Worm (Caenorhabditis elegans): ENCODE data around the gene dct-16.

The dct-16 gene

DNA sequence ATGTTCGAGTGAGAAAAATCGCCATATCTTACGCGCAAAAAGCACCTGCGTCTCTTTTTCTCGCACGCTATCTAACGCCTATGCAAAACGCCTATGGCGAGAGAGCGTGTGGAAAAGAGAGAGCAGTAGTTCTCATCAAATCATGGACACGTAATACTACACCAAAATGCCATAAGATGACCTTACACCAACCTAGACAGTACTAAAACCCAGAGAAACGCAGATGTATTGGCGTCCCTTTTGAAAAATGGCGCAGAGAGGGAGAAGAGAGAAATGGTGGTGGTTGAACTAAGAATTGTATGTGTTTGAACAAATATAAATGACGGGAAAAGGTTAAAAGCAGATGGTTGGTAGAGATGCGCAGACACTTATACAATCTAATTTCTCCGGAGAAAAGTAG, 40.2 kb upstream of the dct-16 start, which contains the start of gene Y38H6C.16 (continued):
- TF ChIP-seq unc-62 (GFP tag; optimal IDR thresholded peaks at IDR 0.05) (no peak), egl-13 (tag; optimal IDR thresholded peaks at IDR 0.05) (no peak), ets-5 (GFP tag; IDR thresholded peaks at IDR 0.05) (no peak), ztf-4 (tag; optimal IDR thresholded peaks at IDR 0.05) (no peak), mep-1 (tag; optimal IDR thresholded peaks at IDR 0.05) (peak; percentile 25), blmp-1 (tag; optimal IDR thresholded peaks at IDR 0.05) (peak; percentile 67), nhr-77 (tag; optimal IDR thresholded peaks at IDR 0.05) (no peak), tbx-2 (tag; optimal IDR thresholded peaks at IDR 0.05) (no peak), grh-1 (GFP tag; IDR thresholded peaks at IDR 0.05) (no peak), lin-39 (tag; optimal IDR thresholded peaks at IDR 0.05) (no peak), hlh-4 (tag; optimal IDR thresholded peaks at IDR 0.05) (no peak), unc-86 (tag; optimal IDR thresholded peaks at IDR 0.05) (no peak), nhr-11 (tag; optimal IDR thresholded peaks at IDR 0.05) (no peak), lin-14 (GFP tag; optimal IDR thresholded peaks at IDR 0.05) (no peak), alr-1 (tag; optimal IDR thresholded peaks at IDR 0.05; ENCODE audit: borderline replicate concordance) (no peak), swsn-7 (tag; optimal IDR thresholded peaks at IDR 0.05) (no peak), unc-30 (tag; optimal IDR thresholded peaks at IDR 0.05) (no peak), dpl-1 (GFP tag; optimal IDR thresholded peaks at IDR 0.05) (peak in 1 of 3 experiments; percentile 25), nhr-237 (tag; optimal IDR thresholded peaks at IDR 0.05) (no peak), nhr-85 (tag) (peak; percentile 73), aly-2 (tag; optimal IDR thresholded peaks at IDR 0.05) (no peak), ceh-63 (GFP tag; optimal IDR thresholded peaks at IDR 0.05) (no peak), C16A3.4 (tag; optimal IDR thresholded peaks at IDR 0.05) (no peak), C34B4.2 (tag; optimal IDR thresholded peaks at IDR 0.05) (no peak), lir-3 (tag; optimal IDR thresholded peaks at IDR 0.05; ENCODE audit: poor library complexity) (no peak), ama-1 (optimal IDR thresholded peaks at IDR 0.05) (no peak), rnt-1 (tag; optimal IDR thresholded peaks at IDR 0.05) (no peak), Y116A8C.19 (tag; optimal IDR thresholded peaks at IDR 0.05; ENCODE audit: borderline replicate concordance) (no peak), nhr-71 (tag; optimal IDR thresholded peaks at IDR 0.05) (no peak), ceh-8 (GFP tag; optimal IDR thresholded peaks at IDR 0.05) (no peak), sup-37 (GFP tag; optimal IDR thresholded peaks at IDR 0.05) (no peak), mef-2 (tag; optimal IDR thresholded peaks at IDR 0.05) (no peak), ces-1 (GFP tag; optimal IDR thresholded peaks at IDR 0.05) (no peak), nhr-90 (tag; optimal IDR thresholded peaks at IDR 0.05; ENCODE audit: poor library complexity) (no peak), C04F5.9 (tag; optimal IDR thresholded peaks at IDR 0.05) (no peak), irx-1 (tag; optimal IDR thresholded peaks at IDR 0.05) (no peak), snpc-4 (tag; optimal IDR thresholded peaks at IDR 0.05) (no peak), mdl-1 (tag; optimal IDR thresholded peaks at IDR 0.05) (no peak), lin-35 (GFP tag; optimal IDR thresholded peaks at IDR 0.05) (peak in 1 of 2 experiments; percentile 20)

DNA sequence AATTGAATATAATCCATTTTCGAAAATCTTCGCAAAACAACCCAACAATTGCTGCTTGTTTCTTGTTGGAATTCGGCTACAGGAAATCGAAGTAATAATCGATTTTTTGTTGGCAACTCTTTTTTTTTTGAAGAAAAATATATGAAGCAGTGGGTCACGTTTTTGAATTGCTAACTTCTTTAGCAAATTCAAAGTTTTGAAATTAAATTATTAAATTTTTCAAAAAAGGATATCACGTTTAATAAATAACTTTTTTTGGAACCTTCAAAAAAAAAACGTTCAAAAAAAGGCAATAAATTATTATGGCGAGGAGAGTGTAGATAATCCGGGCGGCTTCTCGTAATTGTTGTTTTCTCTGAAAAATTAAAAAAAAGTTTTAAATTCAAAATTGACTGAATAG, 37.4 kb upstream of the dct-16 start, which contains the start of gene Y38H6C.15:
Y38H6C.15 (minus strand) TSS at position 101 of the 400 bp plus-strand sequence.
- no peak for TF ChIP-seq lin-13 (GFP tag; optimal IDR thresholded peaks at IDR 0.05)

DNA sequence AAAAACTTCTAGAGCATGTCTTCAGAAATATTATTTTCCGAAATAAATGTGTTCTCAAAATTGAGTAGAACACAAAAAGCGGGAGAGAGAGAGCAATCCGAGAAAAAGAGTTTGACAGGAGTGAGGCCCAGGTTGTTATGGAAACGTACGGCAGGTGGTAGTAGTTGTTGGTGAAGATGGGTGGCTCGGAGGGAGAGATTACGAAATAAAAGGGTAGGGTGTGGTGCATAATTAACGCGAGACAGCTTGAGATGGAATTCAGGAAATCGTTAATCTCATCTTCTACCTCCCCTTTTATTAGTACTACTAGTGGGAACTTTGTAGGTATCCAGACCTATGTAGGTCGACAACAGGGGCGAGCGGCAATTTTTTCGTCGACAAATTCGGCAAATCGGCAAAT, 35.2 kb upstream of the dct-16 start, which contains the start of gene famh-161:
famh-161 (minus strand) TSS at position 101 of the 400 bp plus-strand sequence.
- peak; percentile 12 for TF ChIP-seq fkh-8 (tag; optimal IDR thresholded peaks at IDR 0.05)
- TF ChIP-seq lir-3 (tag; optimal IDR thresholded peaks at IDR 0.05; ENCODE audit: poor library complexity), result no peak
- TF ChIP-seq zip-4 (GFP tag; optimal IDR thresholded peaks at IDR 0.05), result no peak
